Worm (Caenorhabditis elegans) whole organism, L4/young adult: ENCODE measurements around the gene F46C5.6.

ENCODE experiments used
- dao-5 ChIP-seq: sonication (generic microtip); optimal IDR thresholded peaks from 2 replicates; lab custom pipeline; 2016; ENCODE audit warnings: missing genotype, missing genetic modification characterization, moderate library complexity, missing compliant biosample characterization
- him-1 ChIP-seq: sonication (generic microtip); optimal IDR thresholded peaks from 2 replicates; lab custom pipeline; 2016; ENCODE audit warnings: missing genotype, missing genetic modification reagents, missing genetic modification characterization, missing compliant biosample characterization

- TF ChIP-seq him-1 (tag; lab: Kevin White, UChicago) (no peak), dao-5 (tag; lab: Kevin White, UChicago) (no peak)
Measured at ce11 chrII:8883559-8883958, 39.2 kb upstream of the F46C5.6 start, which contains the start of gene rha-1.
